Worm (Caenorhabditis elegans): ENCODE measurements around the gene rbm-26.

DNA sequence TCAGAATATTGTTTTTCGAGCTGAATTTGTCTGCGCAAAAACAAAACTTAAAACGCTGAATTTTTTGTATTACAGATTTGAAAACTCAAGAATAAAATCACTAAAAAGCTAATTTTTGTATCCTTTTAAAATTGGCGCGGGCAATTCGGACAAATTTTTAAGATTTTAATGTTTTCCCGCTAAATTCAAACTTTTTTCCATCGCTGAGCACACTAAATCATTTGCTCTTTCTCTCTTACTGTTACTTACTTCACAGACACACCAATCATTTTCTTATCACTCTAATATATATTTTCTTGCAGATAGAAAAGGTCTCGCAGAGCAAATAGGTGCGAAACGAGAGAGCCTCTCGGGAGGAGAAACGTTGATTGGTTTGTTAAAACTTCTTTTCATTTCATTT is 47.4 kb upstream of the rbm-26 start, which contains the start of gene par-3:
- TF ChIP-seq ama-1 (optimal IDR thresholded peaks at IDR 0.05), result no peak
- no peak for TF ChIP-seq aly-1 (tag; optimal IDR thresholded peaks at IDR 0.05)
- TF ChIP-seq hmg-4 (GFP tag; optimal IDR thresholded peaks at IDR 0.05), result no peak
- TF ChIP-seq ets-7 (tag; optimal IDR thresholded peaks at IDR 0.05), result no peak
